Fruit fly (Drosophila melanogaster): Measurements from ENCODE around the gene bigmax.
A peak's percentile ranks its signal among the peaks of the same experiment; 100 is the strongest.

The bigmax gene

DNA sequence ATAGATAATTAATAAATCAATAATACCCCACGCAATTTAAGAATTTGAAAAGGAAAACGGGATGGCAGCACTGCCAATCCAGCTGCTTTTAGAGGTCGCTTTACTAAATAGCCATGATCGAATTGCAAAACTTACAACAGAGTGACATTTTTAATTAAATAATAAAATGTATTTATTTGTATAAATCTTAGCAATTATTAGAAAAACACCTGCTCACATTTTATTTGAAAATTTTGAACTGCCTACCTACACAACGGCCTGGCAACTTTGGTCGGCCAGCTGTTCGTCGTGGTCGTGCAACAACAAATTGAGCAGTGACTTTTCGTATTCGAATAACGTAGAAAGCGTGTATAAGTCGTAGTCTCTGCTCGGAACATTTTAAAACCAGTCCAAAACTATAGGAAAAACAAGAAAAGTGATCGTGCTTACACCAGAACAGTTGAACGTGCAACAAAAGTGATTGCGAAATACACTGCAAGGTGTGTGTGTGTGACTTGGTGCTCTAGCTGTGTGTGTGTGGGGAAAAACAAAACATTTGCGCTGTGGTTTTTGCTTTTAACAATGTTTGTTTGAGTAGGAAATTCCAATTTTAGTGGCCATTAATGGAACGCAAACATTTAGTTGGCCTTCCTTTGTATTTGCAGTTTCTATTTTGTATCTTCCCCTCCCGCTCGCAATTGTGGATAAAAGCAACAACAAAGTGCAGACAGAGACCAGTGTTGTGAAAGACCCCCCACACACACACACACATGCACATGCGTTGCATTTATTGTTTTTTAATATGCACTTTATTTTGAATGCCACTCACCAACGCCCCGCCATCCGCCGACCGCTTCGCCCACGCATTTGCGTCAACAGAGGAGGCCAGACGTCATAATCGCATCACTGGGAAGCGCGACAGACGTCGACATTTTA is 13.5 kb downstream of the bigmax start, which contains the start of gene CG5938 (continued):
- TF ChIP-seq CG12391 (tag; optimal IDR thresholded peaks at IDR 0.05) (peak; percentile 47), lola (GFP tag; optimal IDR thresholded peaks at IDR 0.05) (peak in 1 of 3 experiments; percentile 20), D19B (GFP tag; optimal IDR thresholded peaks at IDR 0.05) (no peak), CG34224 (GFP tag; IDR thresholded peaks at IDR 0.05; ENCODE audit: partially characterized antibody) (peak; percentile 38; the same call in 2 of the 3 replicates), crp (GFP tag; optimal IDR thresholded peaks at IDR 0.05) (peak; percentile 29 to 88), slbo (GFP tag; IDR thresholded peaks at IDR 0.05) (peak; percentile 32; the same call in 1 of the 2 replicates), CG3995 (GFP tag; optimal IDR thresholded peaks at IDR 0.05) (peak; percentile 22), CG2889 (GFP tag; IDR thresholded peaks at IDR 0.05) (no peak), CG4360 (GFP tag; IDR thresholded peaks at IDR 0.05) (peak; percentile 62), sr (GFP tag; IDR thresholded peaks at IDR 0.05) (peak; percentile 85), CG2116 (GFP tag; optimal IDR thresholded peaks at IDR 0.05) (peak; percentile 39), abd-A (tag; optimal IDR thresholded peaks at IDR 0.05) (peak; percentile 38), CG8765 (GFP tag; IDR thresholded peaks at IDR 0.05) (no peak), Tbp (GFP tag; optimal IDR thresholded peaks at IDR 0.05) (no peak), gem (tag; optimal IDR thresholded peaks at IDR 0.05) (no peak), Dip2 (GFP tag; IDR thresholded peaks at IDR 0.05) (no peak), D19A (tag; optimal IDR thresholded peaks at IDR 0.05) (peak; percentile 2), CG2199 (GFP tag; IDR thresholded peaks at IDR 0.05) (0 out of 3 replicates have a peak, but pooled peaks have one; percentile 65), CoRest (tag; optimal IDR thresholded peaks at IDR 0.05) (peak; percentile 51), chm (GFP tag; IDR thresholded peaks at IDR 0.05) (no peak), CG4854 (GFP tag; optimal IDR thresholded peaks at IDR 0.05) (peak; percentile 4), CG12744 (GFP tag; optimal IDR thresholded peaks at IDR 0.05) (no peak), odd (GFP tag; optimal IDR thresholded peaks at IDR 0.05) (no peak), Meics (GFP tag; optimal IDR thresholded peaks at IDR 0.05) (peak; percentile 30), CG15269 (tag; optimal IDR thresholded peaks at IDR 0.05) (peak; percentile 48), crol (GFP tag; IDR thresholded peaks at IDR 0.05) (peak; percentile 73), sqz (GFP tag; optimal IDR thresholded peaks at IDR 0.05) (no peak), ken (GFP tag; IDR thresholded peaks at IDR 0.05) (0 out of 3 replicates have a peak, but pooled peaks have one; percentile 13), dpn (GFP tag; optimal IDR thresholded peaks at IDR 0.05) (peak in 1 of 2 experiments; percentile 42), CG8924 (tag; optimal IDR thresholded peaks at IDR 0.05) (peak; percentile 9), CG12071 (GFP tag; optimal IDR thresholded peaks at IDR 0.05) (no peak), sug (tag; optimal IDR thresholded peaks at IDR 0.05) (peak; percentile 49), CG9932 (GFP tag; IDR thresholded peaks at IDR 0.05) (peak; percentile 26; the same call in 1 of the 2 replicates), tgo (GFP tag; IDR thresholded peaks at IDR 0.05) (peak; percentile 20; the same call in 1 of the 3 replicates), CHES-1-like (GFP tag; optimal IDR thresholded peaks at IDR 0.05) (no peak), Xrp1 (GFP tag; IDR thresholded peaks at IDR 0.05) (peak; percentile 26; the same call in 1 of the 2 replicates), CG13894 (tag; optimal IDR thresholded peaks at IDR 0.05) (peak; percentile 13), CG2120 (GFP tag; optimal IDR thresholded peaks at IDR 0.05) (peak; percentile 20), bab2 (GFP tag; optimal IDR thresholded peaks at IDR 0.05) (no peak), zen (tag; optimal IDR thresholded peaks at IDR 0.05) (peak; percentile 34), gcm (GFP tag; optimal IDR thresholded peaks at IDR 0.05) (no peak), Dll (GFP tag; IDR thresholded peaks at IDR 0.05; ENCODE audit: partially characterized antibody) (0 out of 4 replicates have a peak, but pooled peaks have one; percentile 21), hkb (optimal IDR thresholded peaks at IDR 0.05) (peak; percentile 26), hkb (GFP tag; IDR thresholded peaks at IDR 0.05) (no peak), Hr3 (GFP tag; optimal IDR thresholded peaks at IDR 0.05) (peak; percentile 24), az2 (GFP tag; optimal IDR thresholded peaks at IDR 0.05) (peak; percentile 15), Mes4 (GFP tag; optimal IDR thresholded peaks at IDR 0.05) (no peak), danr (GFP tag; IDR thresholded peaks at IDR 0.05) (no peak)

All from whole organism, embryonic.